Worm (Caenorhabditis elegans): ENCODE measurements around the gene F32D8.7.

F32D8.7 gene

DNA sequence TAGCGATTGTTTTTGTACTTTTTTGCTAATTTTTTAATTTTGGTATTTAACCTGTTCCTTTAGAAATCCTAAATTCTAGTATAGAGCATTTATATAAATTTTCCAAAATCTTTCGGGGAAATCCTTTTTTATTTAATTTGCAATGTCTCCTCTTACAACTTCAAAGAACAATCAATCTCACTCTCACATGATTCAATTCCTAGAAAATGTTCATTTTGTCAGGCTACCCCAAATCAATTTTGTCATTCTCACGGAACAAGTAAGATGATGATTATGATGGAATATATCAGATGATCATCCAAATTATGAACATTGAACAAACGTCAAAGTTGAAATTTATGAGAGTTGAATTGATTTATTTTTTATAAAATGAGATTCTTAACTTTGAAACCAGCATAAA, 39.1 kb downstream of the F32D8.7 start (continued):
- TF ChIP-seq sup-37 (GFP tag; optimal IDR thresholded peaks at IDR 0.05) (no peak), unc-130 (tag; optimal IDR thresholded peaks at IDR 0.05) (no peak), unc-86 (tag; optimal IDR thresholded peaks at IDR 0.05) (no peak), aha-1 (tag; optimal IDR thresholded peaks at IDR 0.05) (no peak), nhr-85 (tag) (no peak), fkh-10 (GFP tag; optimal IDR thresholded peaks at IDR 0.05) (peak; percentile 92), efl-3 (GFP tag; optimal IDR thresholded peaks at IDR 0.05) (no peak), alr-1 (tag; optimal IDR thresholded peaks at IDR 0.05; ENCODE audit: borderline replicate concordance) (no peak), isw-1 (GFP tag; IDR thresholded peaks at IDR 0.05) (no peak), nhr-77 (tag; optimal IDR thresholded peaks at IDR 0.05) (no peak), C16A3.4 (tag; optimal IDR thresholded peaks at IDR 0.05) (no peak), lin-39 (tag; optimal IDR thresholded peaks at IDR 0.05) (no peak), efl-1 (optimal IDR thresholded peaks at IDR 0.05) (no peak), efl-1 (GFP tag; optimal IDR thresholded peaks at IDR 0.05 in 1 of 2) (peak in 1 of 2 experiments; percentile 62), snpc-4 (tag; optimal IDR thresholded peaks at IDR 0.05) (no peak), skn-1 (tag; optimal IDR thresholded peaks at IDR 0.05) (peak; percentile 64), fkh-8 (tag; optimal IDR thresholded peaks at IDR 0.05) (peak; percentile 79), ztf-11 (tag; optimal IDR thresholded peaks at IDR 0.05) (no peak), mep-1 (tag; optimal IDR thresholded peaks at IDR 0.05) (peak; percentile 30), nhr-11 (tag; optimal IDR thresholded peaks at IDR 0.05) (peak; percentile 63), tbx-2 (tag; optimal IDR thresholded peaks at IDR 0.05) (no peak), ceh-90 (tag; optimal IDR thresholded peaks at IDR 0.05) (no peak), pax-3 (tag; optimal IDR thresholded peaks at IDR 0.05) (no peak), unc-30 (tag; optimal IDR thresholded peaks at IDR 0.05) (no peak), nhr-84 (tag; optimal IDR thresholded peaks at IDR 0.05) (no peak), mab-9 (GFP tag; IDR thresholded peaks at IDR 0.05) (no peak), unc-62 (GFP tag; optimal IDR thresholded peaks at IDR 0.05) (no peak), ces-1 (GFP tag; optimal IDR thresholded peaks at IDR 0.05) (no peak), ztf-4 (tag; optimal IDR thresholded peaks at IDR 0.05) (peak; percentile 45), nhr-76 (tag; optimal IDR thresholded peaks at IDR 0.05) (no peak), C04F5.9 (tag; optimal IDR thresholded peaks at IDR 0.05) (no peak), pqm-1 (tag; optimal IDR thresholded peaks at IDR 0.05) (no peak)

DNA sequence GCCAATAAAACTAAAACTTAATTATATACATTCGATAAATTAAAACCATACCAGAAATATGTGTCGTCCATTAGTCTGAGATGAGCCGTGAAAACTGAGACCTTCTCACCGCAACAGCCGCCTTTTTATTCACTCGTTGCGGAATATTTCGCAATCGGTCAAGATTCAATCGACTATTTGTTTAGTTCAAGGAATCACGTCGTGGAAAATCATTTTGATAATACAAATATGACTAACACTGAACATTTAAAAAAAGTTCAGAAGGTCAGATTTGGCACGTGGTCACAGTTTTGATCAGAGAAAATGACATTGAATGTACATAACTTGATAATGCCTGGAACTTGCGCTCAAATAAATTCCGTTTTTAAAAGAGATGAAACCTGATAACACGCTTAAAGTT, 40.5 kb downstream of the F32D8.7 start, which contains the start of gene F17C11.11:
Gene F17C11.11 (minus strand): TSS at position 79 of the 400 bp plus-strand sequence.
- TF ChIP-seq nhr-71 (tag; optimal IDR thresholded peaks at IDR 0.05) (peak; percentile 48), irx-1 (tag; optimal IDR thresholded peaks at IDR 0.05) (no peak), unc-130 (tag; optimal IDR thresholded peaks at IDR 0.05) (no peak), ceh-63 (GFP tag; optimal IDR thresholded peaks at IDR 0.05) (no peak), tbx-2 (tag; optimal IDR thresholded peaks at IDR 0.05) (no peak), pag-3 (tag; optimal IDR thresholded peaks at IDR 0.05; ENCODE audit: borderline replicate concordance, insufficient read depth) (no peak), dpl-1 (GFP tag; optimal IDR thresholded peaks at IDR 0.05) (peak in 1 of 3 experiments; percentile 12), efl-1 (optimal IDR thresholded peaks at IDR 0.05) (no peak), efl-1 (GFP tag; optimal IDR thresholded peaks at IDR 0.05 in 1 of 2) (peak; percentile 1 to 17), ama-1 (optimal IDR thresholded peaks at IDR 0.05) (no peak), elt-2 (tag; optimal IDR thresholded peaks at IDR 0.05) (peak; percentile 73), nhr-84 (tag; optimal IDR thresholded peaks at IDR 0.05) (no peak), ztf-4 (tag; optimal IDR thresholded peaks at IDR 0.05) (no peak), ces-1 (GFP tag; optimal IDR thresholded peaks at IDR 0.05) (no peak), blmp-1 (tag; optimal IDR thresholded peaks at IDR 0.05) (no peak), zip-4 (GFP tag; optimal IDR thresholded peaks at IDR 0.05) (peak; percentile 88), vab-15 (tag; optimal IDR thresholded peaks at IDR 0.05) (no peak), egl-13 (tag; optimal IDR thresholded peaks at IDR 0.05) (no peak), unc-86 (tag; optimal IDR thresholded peaks at IDR 0.05) (no peak), nhr-20 (tag; optimal IDR thresholded peaks at IDR 0.05) (peak; percentile 10), skn-1 (tag; optimal IDR thresholded peaks at IDR 0.05) (peak; percentile 72), fkh-10 (GFP tag; optimal IDR thresholded peaks at IDR 0.05) (no peak), lin-35 (GFP tag; optimal IDR thresholded peaks at IDR 0.05) (no peak), snpc-4 (tag; optimal IDR thresholded peaks at IDR 0.05) (no peak), rnt-1 (tag; optimal IDR thresholded peaks at IDR 0.05) (peak; percentile 52), nhr-85 (tag) (no peak), swsn-7 (tag; optimal IDR thresholded peaks at IDR 0.05) (no peak), lin-14 (GFP tag; optimal IDR thresholded peaks at IDR 0.05) (peak; percentile 27), lin-39 (tag; optimal IDR thresholded peaks at IDR 0.05) (no peak), mdl-1 (tag; optimal IDR thresholded peaks at IDR 0.05) (peak in 1 of 2 experiments; percentile 32), mef-2 (tag; optimal IDR thresholded peaks at IDR 0.05) (no peak), xbp-1 (tag; optimal IDR thresholded peaks at IDR 0.05) (no peak), ceh-88 (GFP tag; IDR thresholded peaks at IDR 0.05) (no peak), nhr-76 (tag; optimal IDR thresholded peaks at IDR 0.05) (no peak), pax-3 (tag; optimal IDR thresholded peaks at IDR 0.05) (no peak)
